Worm (Caenorhabditis elegans): ENCODE data around the gene clec-32.

clec-32 gene

ce11 chrV:16853956-16854683 lies 7.5 kb downstream of the clec-32 start, which contains the start of the genes clec-35 and clec-27:
Gene clec-35 (minus strand): TSS chrV:16854056.
Gene clec-27 (plus strand): TSS chrV:16854633.
- TF ChIP-seq dmd-8 (GFP tag; IDR thresholded peaks at IDR 0.05) (no peak), Y5F2A.4 (GFP tag; optimal IDR thresholded peaks at IDR 0.05) (no peak), vab-7 (GFP tag; IDR thresholded peaks at IDR 0.05) (no peak), nhr-111 (GFP tag; optimal IDR thresholded peaks at IDR 0.05) (no peak), F49E8.2 (tag; optimal IDR thresholded peaks at IDR 0.05; ENCODE audit: borderline replicate concordance) (no peak), attf-4 (tag; optimal IDR thresholded peaks at IDR 0.05) (no peak), lin-1 (GFP tag; IDR thresholded peaks at IDR 0.05) (no peak), ztf-7 (tag; optimal IDR thresholded peaks at IDR 0.05) (no peak), ceh-32 (tag; optimal IDR thresholded peaks at IDR 0.05; ENCODE audit: poor library complexity) (no peak), pqm-1 (tag; optimal IDR thresholded peaks at IDR 0.05) (no peak), unc-62 (GFP tag; optimal IDR thresholded peaks at IDR 0.05 in 1 of 2) (no peak), unc-62 (tag; optimal IDR thresholded peaks at IDR 0.05) (no peak), F10B5.3 (tag; optimal IDR thresholded peaks at IDR 0.05) (no peak)

- TF ChIP-seq set-16 (GFP tag; IDR thresholded peaks at IDR 0.05) = no peak
- TF ChIP-seq mxl-3 (GFP tag; optimal IDR thresholded peaks at IDR 0.05) = no peak
- TF ChIP-seq unc-39 (tag; optimal IDR thresholded peaks at IDR 0.05) = no peak
These were observed 9.6 kb downstream of the clec-32 start, which contains the start of gene clec-37 for ce11 chrV:16852002-16852401. Gene clec-37 (minus strand): TSS chrV:16852102.

- peak in 1 of 2 experiments; percentile 77 for TF ChIP-seq unc-62 (GFP tag; optimal IDR thresholded peaks at IDR 0.05 in 1 of 2)
- no peak for TF ChIP-seq unc-62 (tag; optimal IDR thresholded peaks at IDR 0.05)
- peak; percentile 38; the same call in 1 of the 2 replicates for TF ChIP-seq dmd-6 (GFP tag; IDR thresholded peaks at IDR 0.05)
- TF ChIP-seq daf-16 (GFP tag; optimal IDR thresholded peaks at IDR 0.05) = no peak
- TF ChIP-seq daf-16 (tag; optimal IDR thresholded peaks at IDR 0.05) = no peak
These were observed 13.1 kb downstream of the clec-32 start, which contains the start of the genes clec-36 and clec-26 for ce11 chrV:16848498-16848897. Gene clec-36 (minus strand): TSS chrV:16848598. Gene clec-26 (plus strand): TSS chrV:16848611.

- no peak for TF ChIP-seq nhr-11 (tag; optimal IDR thresholded peaks at IDR 0.05)
- no peak for TF ChIP-seq saeg-2 (GFP tag; IDR thresholded peaks at IDR 0.05)
- no peak for TF ChIP-seq dmd-8 (GFP tag; IDR thresholded peaks at IDR 0.05)
- no peak for TF ChIP-seq dpl-1 (GFP tag; optimal IDR thresholded peaks at IDR 0.05)
- no peak for TF ChIP-seq rbr-2 (tag; optimal IDR thresholded peaks at IDR 0.05)
- TF ChIP-seq dmd-9 (GFP tag; IDR thresholded peaks at IDR 0.05) = no peak
- no peak for TF ChIP-seq mdl-1 (tag; optimal IDR thresholded peaks at IDR 0.05)
- no peak for TF ChIP-seq lin-1 (GFP tag; IDR thresholded peaks at IDR 0.05)
- TF ChIP-seq nhr-237 (tag; optimal IDR thresholded peaks at IDR 0.05) = no peak
These were observed 18.7 kb downstream of the clec-32 start, which contains the start of gene clec-25 for ce11 chrV:16842941-16843340. Gene clec-25 (plus strand): TSS chrV:16843241.

- no peak for TF ChIP-seq daf-12 (tag; optimal IDR thresholded peaks at IDR 0.05)
These were observed 20.7 kb downstream of the clec-32 start, which contains the start of gene clec-40 for ce11 chrV:16840961-16841360. Gene clec-40 (minus strand): TSS chrV:16841061.

ce11 chrV:16840283-16840682 lies 21.3 kb downstream of the clec-32 start:
- no peak for TF ChIP-seq rbr-2 (tag; optimal IDR thresholded peaks at IDR 0.05)
- TF ChIP-seq dmd-6 (GFP tag; IDR thresholded peaks at IDR 0.05) = peak; percentile 74
- TF ChIP-seq ZK337.2 (GFP tag; IDR thresholded peaks at IDR 0.05) = no peak
- no peak for TF ChIP-seq ceh-20 (GFP tag; IDR thresholded peaks at IDR 0.05)
- TF ChIP-seq nhr-28 (tag; optimal IDR thresholded peaks at IDR 0.05) = peak; percentile 45
- peak; percentile 60 for TF ChIP-seq hlh-11 (tag; optimal IDR thresholded peaks at IDR 0.05)
- no peak for TF ChIP-seq gei-8 (GFP tag; optimal IDR thresholded peaks at IDR 0.05)
- no peak for TF ChIP-seq php-3 (GFP tag; IDR thresholded peaks at IDR 0.05)
- no peak for TF ChIP-seq zip-2 (tag; optimal IDR thresholded peaks at IDR 0.05)
- TF ChIP-seq Y75B8A.6 (GFP tag; IDR thresholded peaks at IDR 0.05) = no peak
- TF ChIP-seq zip-11 (GFP tag; IDR thresholded peaks at IDR 0.05) = no peak
- TF ChIP-seq ctbp-1 (GFP tag; IDR thresholded peaks at IDR 0.05) = no peak
- no peak for TF ChIP-seq F49E8.2 (tag; optimal IDR thresholded peaks at IDR 0.05; ENCODE audit: borderline replicate concordance)
- TF ChIP-seq pqm-1 (tag; optimal IDR thresholded peaks at IDR 0.05) = peak; percentile 88
